Worm (Caenorhabditis elegans): ENCODE measurements around the gene dsb-1.
A peak's percentile ranks its signal among the peaks of the same experiment; 100 is the strongest.

The dsb-1 gene

ce11 chrIV:12416629-12417404, 8.1 kb downstream of the dsb-1 start:
- TF ChIP-seq B0261.1 (tag; optimal IDR thresholded peaks at IDR 0.05) (peak; percentile 94), somi-1 (GFP tag; optimal IDR thresholded peaks at IDR 0.05) (no peak), ccch-3 (GFP tag; optimal IDR thresholded peaks at IDR 0.05) (no peak), mcd-1 (GFP tag; IDR thresholded peaks at IDR 0.05) (peak; percentile 40; the same call in 1 of the 2 replicates), C06A6.2 (GFP tag; conservative IDR thresholded peaks at IDR 0.05) (no peak), sptf-2 (GFP tag; optimal IDR thresholded peaks at IDR 0.05) (no peak), lsl-1 (GFP tag; optimal IDR thresholded peaks at IDR 0.05) (peak; percentile 41), akir-1 (GFP tag; optimal IDR thresholded peaks at IDR 0.05) (no peak), rpc-1 (optimal IDR thresholded peaks at IDR 0.05) (peak; percentile 71), rpc-1 (tag; optimal IDR thresholded peaks at IDR 0.05) (peak; percentile 80), F10E7.11 (tag; optimal IDR thresholded peaks at IDR 0.05) (no peak), madf-6 (GFP tag; IDR thresholded peaks at IDR 0.05) (peak; percentile 40), lin-54 (GFP tag; optimal IDR thresholded peaks at IDR 0.05) (peak; percentile 13), atf-7 (tag; optimal IDR thresholded peaks at IDR 0.05) (peak; percentile 11), nhr-27 (tag; optimal IDR thresholded peaks at IDR 0.05) (no peak), F55B11.4 (tag; optimal IDR thresholded peaks at IDR 0.05; ENCODE audit: borderline replicate concordance, insufficient read depth) (no peak), Y53F4B.3 (GFP tag; IDR thresholded peaks at IDR 0.05) (no peak), snpc-3.4 (tag; optimal IDR thresholded peaks at IDR 0.05) (peak; percentile 62), B0336.3 (GFP tag; IDR thresholded peaks at IDR 0.05) (peak; percentile 33; the same call in 1 of the 2 replicates), ama-1 (optimal IDR thresholded peaks at IDR 0.05) (no peak), ama-1 (GFP tag; optimal IDR thresholded peaks at IDR 0.05) (no peak), ztf-26 (tag; optimal IDR thresholded peaks at IDR 0.05) (peak; percentile 12), F57A8.1 (GFP tag; optimal IDR thresholded peaks at IDR 0.05) (no peak), athp-1 (tag; optimal IDR thresholded peaks at IDR 0.05) (peak; percentile 57), die-1 (tag; optimal IDR thresholded peaks at IDR 0.05) (peak; percentile 60), sdz-38 (tag; optimal IDR thresholded peaks at IDR 0.05) (no peak), madf-10 (tag; optimal IDR thresholded peaks at IDR 0.05) (no peak), cebp-1 (GFP tag; IDR thresholded peaks at IDR 0.05) (no peak), cebp-1 (tag; optimal IDR thresholded peaks at IDR 0.05) (peak; percentile 44), Y95B8A.8 (GFP tag; IDR thresholded peaks at IDR 0.05) (0 out of 2 replicates have a peak, but pooled peaks have one; percentile 20), ztf-18 (tag; optimal IDR thresholded peaks at IDR 0.05) (peak; percentile 51), pha-4 (tag; optimal IDR thresholded peaks at IDR 0.05) (no peak), unc-130 (GFP tag; optimal IDR thresholded peaks at IDR 0.05) (peak; percentile 3), dox-1 (GFP tag; IDR thresholded peaks at IDR 0.05) (peak; percentile 50), nfya-1 (tag; optimal IDR thresholded peaks at IDR 0.05; ENCODE audit: borderline replicate concordance, insufficient read depth) (no peak), lsy-27 (tag; optimal IDR thresholded peaks at IDR 0.05; ENCODE audit: borderline replicate concordance, insufficient read depth) (peak; percentile 38), F33H1.4 (GFP tag; IDR thresholded peaks at IDR 0.05) (peak; percentile 31; the same call in 1 of the 2 replicates), repo-1 (tag; optimal IDR thresholded peaks at IDR 0.05) (no peak), tbx-9 (tag; optimal IDR thresholded peaks at IDR 0.05; ENCODE audit: borderline replicate concordance) (no peak), ztf-3 (GFP tag; optimal IDR thresholded peaks at IDR 0.05) (no peak), chd-7 (tag; optimal IDR thresholded peaks at IDR 0.05) (peak; percentile 12), ZK185.1 (tag; optimal IDR thresholded peaks at IDR 0.05; ENCODE audit: poor library complexity, severe bottlenecking) (peak; percentile 43), nfyb-1 (GFP tag; IDR thresholded peaks at IDR 0.05) (peak; percentile 41; the same call in 1 of the 2 replicates), ztf-25 (GFP tag; IDR thresholded peaks at IDR 0.05) (no peak), dpl-1 (GFP tag; optimal IDR thresholded peaks at IDR 0.05) (no peak), nhr-179 (tag; optimal IDR thresholded peaks at IDR 0.05) (no peak), unc-62 (GFP tag; optimal IDR thresholded peaks at IDR 0.05) (no peak), bed-1 (GFP tag; IDR thresholded peaks at IDR 0.05) (no peak)
